Fruit fly (Drosophila melanogaster) whole organism, embryonic: ENCODE data around the gene CG3534.

ENCODE experiments used
- ATbp ChIP-seq: fragments of 200-800 bp; sonication (Bioruptor generic); optimal IDR thresholded peaks from 2 replicates; lab custom pipeline; 2017; ENCODE audit warnings: missing biosample characterization, mild to moderate bottlenecking, missing genetic modification characterization, missing genetic modification reagents
- Ada2b ChIP-seq: fragments of 200-800 bp; sonication (Bioruptor generic); IDR thresholded peaks from 2 replicates; pipeline ENCODE4 v1.3.6; 2022; ENCODE audit warnings: missing biosample characterization, missing genetic modification characterization
- Atf-2 ChIP-seq: fragments of 200-800 bp; sonication (Bioruptor generic); optimal IDR thresholded peaks from 2 replicates; lab custom pipeline; 2016; ENCODE audit warnings: missing biosample characterization, missing genetic modification characterization
- CG10959 ChIP-seq: fragments of 200-800 bp; sonication (Bioruptor generic); IDR thresholded peaks from 2 replicates; pipeline ENCODE4 v1.3.6; 2022; ENCODE audit warnings: missing biosample characterization, missing genetic modification characterization
- CG11398 ChIP-seq: fragments of 200-800 bp; sonication (Bioruptor generic); optimal IDR thresholded peaks from 2 replicates; lab custom pipeline; 2016; ENCODE audit warnings: missing biosample characterization, missing genetic modification characterization
- CG15269 ChIP-seq: fragments of 200-800 bp; sonication (Bioruptor generic); optimal IDR thresholded peaks from 2 replicates; lab custom pipeline; 2018; ENCODE audit warnings: missing biosample characterization, mild to moderate bottlenecking, missing genetic modification characterization, moderate library complexity
- CG17568 ChIP-seq: fragments of 200-800 bp; sonication (Bioruptor generic); optimal IDR thresholded peaks from 2 replicates; lab custom pipeline; 2018; ENCODE audit warnings: missing biosample characterization, mild to moderate bottlenecking, missing genetic modification characterization, moderate library complexity
- CG18262 ChIP-seq: fragments of 200-800 bp; optimal IDR thresholded peaks from 3 replicates; lab custom pipeline; 2019; ENCODE audit warnings: missing biosample characterization, mild to moderate bottlenecking, missing genetic modification characterization, moderate library complexity
- CG18599 ChIP-seq: fragments of 200-800 bp; sonication (Bioruptor generic); optimal IDR thresholded peaks from 3 replicates; lab custom pipeline; 2017; ENCODE audit warnings: missing biosample characterization, missing genetic modification characterization, mild to moderate bottlenecking, moderate library complexity, missing genetic modification reagents
- CG2678 ChIP-seq: fragments of 200-800 bp; sonication (Bioruptor generic); optimal IDR thresholded peaks from 3 replicates; lab custom pipeline; 2019; ENCODE audit warnings: missing biosample characterization, mild to moderate bottlenecking, missing genetic modification characterization, moderate library complexity
- CG3281 ChIP-seq: fragments of 200-800 bp; sonication (Bioruptor generic); optimal IDR thresholded peaks from 3 replicates; lab custom pipeline; 2017; ENCODE audit warnings: missing biosample characterization, mild to moderate bottlenecking, missing genetic modification characterization
- CG3726 ChIP-seq: fragments of 200-800 bp; sonication (Bioruptor generic); IDR thresholded peaks from 3 replicates; pipeline ENCODE4, ENCODE4 v1.3.6; 2022; ENCODE audit warnings: missing biosample characterization, missing genetic modification characterization
- CG4282 ChIP-seq: fragments of 200-800 bp; sonication (Bioruptor generic); optimal IDR thresholded peaks from 2 replicates; lab custom pipeline; 2016; ENCODE audit warnings: missing biosample characterization, missing genetic modification characterization
- CG5245 ChIP-seq: fragments of 200-800 bp; sonication (Bioruptor generic); optimal IDR thresholded peaks from 3 replicates; lab custom pipeline; 2016; ENCODE audit warnings: missing biosample characterization, missing genetic modification characterization
- CG6813 ChIP-seq: fragments of 200-800 bp; sonication (Bioruptor generic); optimal IDR thresholded peaks from 2 replicates; lab custom pipeline; 2017; ENCODE audit warnings: missing biosample characterization, missing genetic modification characterization, mild to moderate bottlenecking, moderate library complexity, missing genetic modification reagents
- CG7372 ChIP-seq: fragments of 200-800 bp; sonication (Bioruptor generic); IDR thresholded peaks from 2 replicates; pipeline ENCODE4 v1.3.6; 2022; ENCODE audit warnings: missing biosample characterization, missing genetic modification characterization
- CG7556 ChIP-seq: fragments of 200-800 bp; sonication (Bioruptor generic); optimal IDR thresholded peaks from 2 replicates; lab custom pipeline; 2017; ENCODE audit warnings: missing biosample characterization, mild to moderate bottlenecking, missing genetic modification characterization
- CG7928 ChIP-seq: fragments of 200-800 bp; sonication (Bioruptor generic); optimal IDR thresholded peaks from 2 replicates; lab custom pipeline; 2017; ENCODE audit warnings: missing biosample characterization, mild to moderate bottlenecking, missing genetic modification characterization
- CG7987 ChIP-seq: fragments of 200-800 bp; sonication (Bioruptor generic); optimal IDR thresholded peaks from 2 replicates; lab custom pipeline; 2018; ENCODE audit warnings: missing biosample characterization, mild to moderate bottlenecking, missing genetic modification characterization, moderate library complexity
- CG8089 ChIP-seq: fragments of 200-800 bp; sonication (Bioruptor generic); optimal IDR thresholded peaks from 3 replicates; lab custom pipeline; 2016; ENCODE audit warnings: missing biosample characterization, missing genetic modification characterization
- CG8388 ChIP-seq: fragments of 200-800 bp; sonication (Bioruptor generic); optimal IDR thresholded peaks from 2 replicates; lab custom pipeline; 2019; ENCODE audit warnings: missing biosample characterization, mild to moderate bottlenecking, missing genetic modification characterization, moderate library complexity
- Dad ChIP-seq: fragments of 200-800 bp; sonication (Bioruptor generic); optimal IDR thresholded peaks from 3 replicates; lab custom pipeline; 2016; ENCODE audit warnings: missing biosample characterization, missing genetic modification characterization
- Dip3 ChIP-seq: fragments of 200-800 bp; sonication (Bioruptor generic); optimal IDR thresholded peaks from 3 replicates; lab custom pipeline; 2016; ENCODE audit warnings: missing biosample characterization, missing genetic modification characterization
- Drgx ChIP-seq: fragments of 200-800 bp; sonication (Bioruptor generic); IDR thresholded peaks from 2 replicates; pipeline ENCODE4 v1.3.6; 2022; ENCODE audit warnings: missing biosample characterization, missing genetic modification characterization
- E2f1 ChIP-seq: fragments of 200-800 bp; sonication (Bioruptor generic); IDR thresholded peaks from 2 replicates; pipeline ENCODE4 v1.3.6; 2022; ENCODE audit warnings: missing biosample characterization, missing genetic modification characterization
- E2f2 ChIP-seq: fragments of 200-800 bp; sonication (Bioruptor generic); IDR thresholded peaks from 2 replicates; pipeline ENCODE4 v1.3.6; 2022; ENCODE audit warnings: missing biosample characterization, missing genetic modification characterization
- ERR ChIP-seq: fragments of 200-800 bp; sonication (Bioruptor generic); optimal IDR thresholded peaks from 2 replicates; lab custom pipeline; 2016; ENCODE audit warnings: missing biosample characterization, missing genetic modification characterization
- Fer2 ChIP-seq: fragments of 200-800 bp; sonication (Bioruptor generic); optimal IDR thresholded peaks from 2 replicates; lab custom pipeline; 2018; ENCODE audit warnings: missing biosample characterization, mild to moderate bottlenecking, missing genetic modification characterization, moderate library complexity
- Hey ChIP-seq: fragments of 200-800 bp; sonication (Bioruptor generic); optimal IDR thresholded peaks from 3 replicates; lab custom pipeline; 2018; ENCODE audit warnings: missing biosample characterization, mild to moderate bottlenecking, missing genetic modification characterization
- Hr3 ChIP-seq: fragments of 200-800 bp; sonication (Bioruptor generic); optimal IDR thresholded peaks from 3 replicates; lab custom pipeline; 2016; ENCODE audit warnings: missing biosample characterization, missing genetic modification characterization
- Hr39 ChIP-seq: fragments of >200 bp; optimal IDR thresholded peaks from 2 replicates; lab custom pipeline; 2017
- Jarid2 ChIP-seq: fragments of 200-800 bp; sonication (Bioruptor generic); optimal IDR thresholded peaks from 3 replicates; lab custom pipeline; 2017; ENCODE audit warnings: mild to moderate bottlenecking, missing biosample characterization, missing genetic modification reagents, missing genetic modification characterization
- NK7.1 ChIP-seq: fragments of 200-800 bp; sonication (Bioruptor generic); optimal IDR thresholded peaks from 3 replicates; lab custom pipeline; 2016; ENCODE audit warnings: missing biosample characterization, missing genetic modification characterization
- Sry-β ChIP-seq: fragments of 200-800 bp; sonication (Bioruptor generic); optimal IDR thresholded peaks from 2 replicates; lab custom pipeline; 2018; ENCODE audit warnings: missing biosample characterization, mild to moderate bottlenecking, missing genetic modification characterization, moderate library complexity
- Taf1 ChIP-seq: fragments of 200-800 bp; sonication (Bioruptor generic); IDR thresholded peaks from 2 replicates; pipeline ENCODE4 v1.3.6; 2022; ENCODE audit warnings: missing biosample characterization, missing genetic modification characterization
- ab ChIP-seq: fragments of 200-800 bp; sonication (Bioruptor generic); optimal IDR thresholded peaks from 2 replicates; lab custom pipeline; 2016; ENCODE audit warnings: missing biosample characterization, missing genetic modification characterization
- al ChIP-seq: fragments of 200-800 bp; sonication (Bioruptor generic); IDR thresholded peaks from 2 replicates; pipeline ENCODE4 v1.3.6; 2022; ENCODE audit warnings: missing biosample characterization, missing genetic modification characterization
- ash1 ChIP-seq: fragments of 200-800 bp; sonication (Bioruptor generic); optimal IDR thresholded peaks from 2 replicates; lab custom pipeline; 2018; ENCODE audit warnings: missing biosample characterization, mild to moderate bottlenecking, missing genetic modification characterization
- bowl ChIP-seq: fragments of 200-800 bp; sonication (Bioruptor generic); IDR thresholded peaks from 2 replicates; pipeline ENCODE4 v1.3.6; 2022; ENCODE audit warnings: missing biosample characterization, missing genetic modification characterization
- fd102C ChIP-seq: fragments of 200-800 bp; sonication (Bioruptor generic); optimal IDR thresholded peaks from 2 replicates; lab custom pipeline; 2018; ENCODE audit warnings: missing biosample characterization, mild to moderate bottlenecking, missing genetic modification characterization, moderate library complexity
- fd64A ChIP-seq: fragments of 200-800 bp; sonication (Bioruptor generic); optimal IDR thresholded peaks from 3 replicates; lab custom pipeline; 2018; ENCODE audit warnings: missing biosample characterization, mild to moderate bottlenecking, missing genetic modification characterization
- fru ChIP-seq: fragments of >200 bp; optimal IDR thresholded peaks from 2 replicates; lab custom pipeline; 2017
- gro ChIP-seq: fragments of 200-800 bp; sonication (Bioruptor generic); optimal IDR thresholded peaks from 2 replicates; lab custom pipeline; 2016; ENCODE audit warnings: missing biosample characterization, missing genetic modification characterization
- gsb ChIP-seq: fragments of 200-800 bp; sonication (Bioruptor generic); IDR thresholded peaks from 2 replicates; pipeline ENCODE4 v1.3.6; 2022; ENCODE audit warnings: missing biosample characterization, missing genetic modification characterization
- phol ChIP-seq: fragments of 200-800 bp; sonication (Bioruptor generic); optimal IDR thresholded peaks from 3 replicates; lab custom pipeline; 2018; ENCODE audit warnings: missing biosample characterization, mild to moderate bottlenecking, missing genetic modification characterization, moderate library complexity
- psq ChIP-seq: fragments of 200-800 bp; sonication (Bioruptor generic); optimal IDR thresholded peaks from 2 replicates; lab custom pipeline; 2017; ENCODE audit warnings: missing biosample characterization, missing genetic modification characterization
- rib ChIP-seq: fragments of 200-800 bp; sonication (Bioruptor generic); IDR thresholded peaks from 2 replicates; pipeline ENCODE4 v1.3.6; 2022; ENCODE audit warnings: missing biosample characterization, missing genetic modification characterization
- sc ChIP-seq, 3 experiments: fragments of >200 bp in 2 of 3; fragments of 200-800 bp in 1 of 3; sonication (Bioruptor generic) in 1 of 3; optimal IDR thresholded peaks; 2 replicates in 2 of 3; 3 replicates in 1 of 3; lab custom pipeline; 2017; ENCODE audit warnings: mild to moderate bottlenecking in 1 of 3, missing biosample characterization in 1 of 3, missing genetic modification characterization in 1 of 3, missing genetic modification reagents in 1 of 3
- tx ChIP-seq: fragments of 200-800 bp; sonication (Bioruptor generic); optimal IDR thresholded peaks from 2 replicates; lab custom pipeline; 2016; ENCODE audit warnings: missing biosample characterization, missing genetic modification characterization
- zen2 ChIP-seq: fragments of 200-800 bp; sonication (Bioruptor generic); IDR thresholded peaks from 3 replicates; pipeline ENCODE4 v1.3.6; 2022; ENCODE audit warnings: missing biosample characterization, missing genetic modification characterization; ENCODE audit not compliant: partially characterized antibody

Gene CG3534

DNA sequence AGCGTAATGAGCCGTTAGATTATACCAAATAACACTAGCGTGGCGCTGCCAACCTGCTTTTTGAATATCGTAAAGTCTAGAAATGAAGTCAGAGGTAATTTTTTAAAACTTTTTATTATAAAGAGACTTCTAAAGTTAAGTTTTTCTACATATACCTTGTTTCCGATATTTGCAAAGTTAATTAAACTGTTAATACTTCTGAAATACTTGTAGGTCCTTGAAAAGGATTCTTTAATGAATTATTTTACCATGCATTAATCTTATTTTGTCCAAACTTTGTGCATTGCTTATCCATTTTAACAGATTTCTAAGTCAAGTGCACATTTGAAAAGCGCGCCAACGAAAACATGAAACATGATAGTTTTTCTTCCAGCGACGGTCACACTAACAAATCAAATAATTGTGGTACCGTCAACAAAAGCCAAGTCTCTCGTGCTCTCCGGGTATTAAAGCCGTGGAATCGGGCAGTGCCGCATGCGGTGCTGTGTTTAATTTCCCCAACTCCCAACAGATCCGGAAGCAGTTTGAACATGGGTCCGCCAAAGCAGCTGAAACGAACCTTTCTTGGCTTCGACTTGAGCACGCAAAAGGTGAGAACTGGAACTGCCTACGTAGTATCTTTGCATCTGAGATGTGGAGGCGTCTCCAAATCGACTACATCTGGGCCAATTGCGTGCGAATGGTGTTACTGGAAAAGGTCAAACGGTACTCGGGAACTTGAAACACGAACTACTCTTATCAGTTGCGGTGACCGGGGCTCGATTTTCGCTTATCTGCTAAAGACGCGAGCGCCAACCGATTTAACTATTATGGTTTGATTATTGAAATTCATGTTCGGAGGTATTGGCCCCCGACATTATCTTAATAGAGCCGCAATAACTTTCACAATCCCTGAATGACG is at the start of gene CG3534, which contains the start of gene EMC2A (continued):
- TF ChIP-seq E2f2 (no peak), CG18262 (tag; lab: Kevin White, UChicago) (peak; percentile 49), Drgx (GFP tag; lab: Robert Waterston, UW) (0 out of 2 replicates have a peak, but pooled peaks have one; percentile 31), tx (GFP tag; lab: Kevin White, UChicago) (no peak), Taf1 (GFP tag; lab: Robert Waterston, UW) (no peak), CG3281 (GFP tag; lab: Kevin White, UChicago) (no peak), Sry-β (GFP tag; lab: Kevin White, UChicago) (no peak), CG6813 (no peak), Hr3 (GFP tag; lab: Kevin White, UChicago) (no peak), Hey (no peak), CG7372 (GFP tag; lab: Robert Waterston, UW) (0 out of 2 replicates have a peak, but pooled peaks have one; percentile 17), fru (no peak), CG10959 (GFP tag; lab: Robert Waterston, UW) (no peak), ERR (GFP tag; lab: Kevin White, UChicago) (peak; percentile 17), fd64A (GFP tag; lab: Kevin White, UChicago) (no peak), CG8388 (GFP tag; lab: Kevin White, UChicago) (no peak), gro (GFP tag; lab: Kevin White, UChicago) (no peak), zen2 (GFP tag; lab: Robert Waterston, UW) (no peak), ATbp (GFP tag; lab: Kevin White, UChicago) (no peak), CG17568 (no peak), Atf-2 (GFP tag; lab: Kevin White, UChicago) (no peak), phol (tag; lab: Kevin White, UChicago) (peak; percentile 68), Jarid2 (no peak), CG2678 (peak; percentile 53), CG4282 (no peak), Dad (GFP tag; lab: Kevin White, UChicago) (no peak), NK7.1 (GFP tag; lab: Kevin White, UChicago) (peak; percentile 3), psq (GFP tag; lab: Kevin White, UChicago) (no peak), CG5245 (GFP tag; lab: Kevin White, UChicago) (no peak), al (GFP tag; lab: Robert Waterston, UW) (no peak), CG3726 (no peak), ab (GFP tag; lab: Kevin White, UChicago) (no peak), gsb (GFP tag; lab: Robert Waterston, UW) (no peak), Ada2b (no peak), Fer2 (tag; lab: Kevin White, UChicago) (no peak), CG8089 (GFP tag; lab: Kevin White, UChicago) (no peak), CG7556 (GFP tag; lab: Kevin White, UChicago) (peak; percentile 11), CG15269 (tag; lab: Kevin White, UChicago) (no peak), CG7928 (GFP tag; lab: Kevin White, UChicago) (no peak), fd102C (GFP tag; lab: Kevin White, UChicago) (no peak), sc (optimal IDR thresholded peaks at IDR 0.05; lab: Kevin White, UChicago) (no peak), sc (GFP tag; optimal IDR thresholded peaks at IDR 0.05; lab: Kevin White, UChicago) (no peak), ash1 (no peak), E2f1 (GFP tag; lab: Robert Waterston, UW) (no peak; the same call in 1 of the 2 replicates), CG7987 (GFP tag; lab: Kevin White, UChicago) (no peak), rib (no peak), Hr39 (lab: Kevin White, UChicago) (no peak), CG11398 (GFP tag; lab: Kevin White, UChicago) (no peak), CG18599 (GFP tag; lab: Kevin White, UChicago) (no peak), Dip3 (GFP tag; lab: Kevin White, UChicago) (peak; percentile 32), bowl (GFP tag; lab: Robert Waterston, UW) (no peak)
